Worm (Caenorhabditis elegans) whole organism, midembryonic: Measurements from ENCODE around the gene Y27F2A.10.
"Not testable (repeated sequence)": the region's sequence is repeated elsewhere in the genome, so short reads cannot be mapped to it uniquely, and the experiment has no call there.

ENCODE experiments used
- T22C8.4 ChIP-seq: fragments of 200-800 bp; sonication (Bioruptor generic); IDR thresholded peaks from 2 replicates; pipeline ENCODE4 v1.3.6; 2022; ENCODE audit warnings: missing genetic modification characterization, missing compliant biosample characterization
- cog-1 ChIP-seq: sonication (generic microtip); optimal IDR thresholded peaks from 2 replicates; lab custom pipeline; 2016; ENCODE audit warnings: missing genetic modification characterization, missing compliant biosample characterization
- flt-1 ChIP-seq: fragments of 200-800 bp; sonication (Bioruptor generic); IDR thresholded peaks from 2 replicates; pipeline ENCODE4 v1.3.6; 2022; ENCODE audit warnings: missing genetic modification characterization, missing compliant biosample characterization
- klf-2 ChIP-seq: fragments of 200-800 bp; sonication (Bioruptor generic); conservative IDR thresholded peaks from 2 replicates; pipeline ENCODE4 v1.3.6; 2022; ENCODE audit warnings: missing genetic modification reagents, missing genetic modification characterization, missing compliant biosample characterization
- med-1 ChIP-seq: sonication (generic microtip); optimal IDR thresholded peaks from 2 replicates; lab custom pipeline; 2017; ENCODE audit warnings: missing genetic modification characterization, mild to moderate bottlenecking, missing compliant biosample characterization, antibody characterized with exemption, missing genetic modification reagents; ENCODE audit not compliant: insufficient read depth
- ref-1 ChIP-seq: fragments of 200-800 bp; sonication (Bioruptor generic); conservative IDR thresholded peaks from 2 replicates; pipeline ENCODE4 v1.3.6; 2022; ENCODE audit warnings: missing genetic modification reagents, missing genetic modification characterization, missing compliant biosample characterization
- tab-1 ChIP-seq: fragments of 200-800 bp; sonication (Bioruptor generic); IDR thresholded peaks from 2 replicates; pipeline ENCODE4 v1.3.6; 2022; ENCODE audit warnings: missing genetic modification characterization, missing compliant biosample characterization
- ztf-23 ChIP-seq: fragments of 200-800 bp; sonication (Bioruptor generic); IDR thresholded peaks from 2 replicates; pipeline ENCODE4 v1.3.6; 2022; ENCODE audit warnings: missing genetic modification reagents, missing genetic modification characterization, missing compliant biosample characterization
- ztf-29 ChIP-seq: fragments of 200-800 bp; sonication (Bioruptor generic); IDR thresholded peaks from 2 replicates; pipeline ENCODE4 v1.3.6; 2022; ENCODE audit warnings: missing genetic modification reagents, missing genetic modification characterization, missing compliant biosample characterization

The Y27F2A.10 gene

ce11 chrII:3203415-3203814 lies 31.3 kb upstream of the Y27F2A.10 start, which contains the start of gene sri-50:
sri-50 (plus strand) TSS chrII:3203715.
- no peak for TF ChIP-seq ref-1 (GFP tag; lab: Robert Waterston, UW)
- TF ChIP-seq T22C8.4 (GFP tag; lab: Robert Waterston, UW), result no peak
- no peak for TF ChIP-seq tab-1 (GFP tag; lab: Robert Waterston, UW)
- no peak for TF ChIP-seq flt-1 (GFP tag; lab: Robert Waterston, UW)
- no peak for TF ChIP-seq cog-1 (tag; lab: Kevin White, UChicago)
- TF ChIP-seq ztf-23 (GFP tag; lab: Robert Waterston, UW), result no peak
- TF ChIP-seq med-1, result no peak
- no peak for TF ChIP-seq ztf-29 (GFP tag; lab: Robert Waterston, UW)
- no peak for TF ChIP-seq klf-2 (GFP tag; lab: Robert Waterston, UW)

ce11 chrII:3202519-3202918 lies 30.4 kb upstream of the Y27F2A.10 start, which contains the start of gene sri-53:
sri-53 (minus strand) TSS chrII:3202619.
- TF ChIP-seq tab-1 (GFP tag; lab: Robert Waterston, UW) (no peak), flt-1 (GFP tag; lab: Robert Waterston, UW) (no peak)

ce11 chrII:3201242-3201641 lies 29.2 kb upstream of the Y27F2A.10 start, which contains the start of gene sri-48:
sri-48 (minus strand) TSS chrII:3201342.
- TF ChIP-seq med-1; T22C8.4 (GFP tag; lab: Robert Waterston, UW); ref-1 (GFP tag; lab: Robert Waterston, UW): not testable (repeated sequence)

- TF ChIP-seq ztf-29 (GFP tag; lab: Robert Waterston, UW) (no peak), med-1 (no peak), tab-1 (GFP tag; lab: Robert Waterston, UW) (no peak), T22C8.4 (GFP tag; lab: Robert Waterston, UW) (no peak), flt-1 (GFP tag; lab: Robert Waterston, UW) (no peak), cog-1 (tag; lab: Kevin White, UChicago) (no peak), klf-2 (GFP tag; lab: Robert Waterston, UW) (no peak), ref-1 (GFP tag; lab: Robert Waterston, UW) (no peak), ztf-23 (GFP tag; lab: Robert Waterston, UW) (no peak)
Observed at ce11 chrII:3198998-3199397, 26.9 kb upstream of the Y27F2A.10 start, which contains the start of gene sri-51. sri-51 (minus strand) TSS chrII:3199098.

ce11 chrII:3196966-3197365 lies 24.9 kb upstream of the Y27F2A.10 start, which contains the start of gene gcy-15:
gcy-15 (minus strand) TSS chrII:3197066.
- TF ChIP-seq T22C8.4 (GFP tag; lab: Robert Waterston, UW), result no peak
- no peak for TF ChIP-seq ref-1 (GFP tag; lab: Robert Waterston, UW)
- no peak for TF ChIP-seq med-1
- TF ChIP-seq klf-2 (GFP tag; lab: Robert Waterston, UW), result no peak
- no peak for TF ChIP-seq cog-1 (tag; lab: Kevin White, UChicago)
- TF ChIP-seq flt-1 (GFP tag; lab: Robert Waterston, UW), result no peak
- no peak for TF ChIP-seq tab-1 (GFP tag; lab: Robert Waterston, UW)
- TF ChIP-seq ztf-23 (GFP tag; lab: Robert Waterston, UW), result no peak
- TF ChIP-seq ztf-29 (GFP tag; lab: Robert Waterston, UW), result no peak

ce11 chrII:3195739-3196138 lies 23.7 kb upstream of the Y27F2A.10 start:
- no peak for TF ChIP-seq cog-1 (tag; lab: Kevin White, UChicago)
- TF ChIP-seq ztf-23 (GFP tag; lab: Robert Waterston, UW), result no peak
- no peak for TF ChIP-seq klf-2 (GFP tag; lab: Robert Waterston, UW)
- TF ChIP-seq ztf-29 (GFP tag; lab: Robert Waterston, UW), result no peak
- no peak for TF ChIP-seq med-1
- no peak for TF ChIP-seq flt-1 (GFP tag; lab: Robert Waterston, UW)
- no peak for TF ChIP-seq T22C8.4 (GFP tag; lab: Robert Waterston, UW)
- TF ChIP-seq ref-1 (GFP tag; lab: Robert Waterston, UW), result no peak
- no peak for TF ChIP-seq tab-1 (GFP tag; lab: Robert Waterston, UW)

ce11 chrII:3191544-3191943 lies 19.5 kb upstream of the Y27F2A.10 start, which contains the start of gene Y27F2A.9:
Y27F2A.9 (minus strand) TSS chrII:3191644.
- not testable (repeated sequence) for TF ChIP-seq tab-1 (GFP tag; lab: Robert Waterston, UW); ztf-29 (GFP tag; lab: Robert Waterston, UW); med-1

ce11 chrII:3189038-3189437 lies 17.0 kb upstream of the Y27F2A.10 start, which contains the start of gene Y27F2A.11:
Y27F2A.11 (plus strand) TSS chrII:3189338.
- not testable (repeated sequence) for TF ChIP-seq T22C8.4, klf-2, ztf-23 (GFP tag; lab: Robert Waterston, UW)

- TF ChIP-seq tab-1 (GFP tag; lab: Robert Waterston, UW) (no peak), cog-1 (tag; lab: Kevin White, UChicago) (no peak), med-1 (no peak), T22C8.4 (GFP tag; lab: Robert Waterston, UW) (no peak), ztf-23 (GFP tag; lab: Robert Waterston, UW) (no peak), ztf-29 (GFP tag; lab: Robert Waterston, UW) (no peak), ref-1 (GFP tag; lab: Robert Waterston, UW) (no peak), klf-2 (GFP tag; lab: Robert Waterston, UW) (no peak), flt-1 (GFP tag; lab: Robert Waterston, UW) (no peak)
Observed at ce11 chrII:3185848-3186247, 13.8 kb upstream of the Y27F2A.10 start.

- not testable (repeated sequence) for TF ChIP-seq ref-1, T22C8.4, ztf-29 (GFP tag; lab: Robert Waterston, UW)
Observed at ce11 chrII:3184858-3185257, 12.8 kb upstream of the Y27F2A.10 start, which contains the start of gene sri-78. sri-78 (plus strand) TSS chrII:3185158.
